Worm (Caenorhabditis elegans) whole organism, late embryonic: ENCODE data around the gene fbxb-106.

ENCODE experiments used
- C38D4.7 ChIP-seq: fragments of 200-800 bp; sonication (Bioruptor generic); optimal IDR thresholded peaks from 2 replicates; lab custom pipeline; 2018; ENCODE audit warnings: mild to moderate bottlenecking, missing genetic modification characterization, moderate library complexity, missing compliant biosample characterization
- K02D7.2 ChIP-seq: sonication (generic microtip); optimal IDR thresholded peaks from 2 replicates; lab custom pipeline; 2017; ENCODE audit warnings: mild to moderate bottlenecking, missing genetic modification characterization, missing compliant biosample characterization
- T23F11.4 ChIP-seq: fragments of 200-800 bp; sonication (Bioruptor generic); optimal IDR thresholded peaks from 2 replicates; lab custom pipeline; 2018; ENCODE audit warnings: mild to moderate bottlenecking, missing genetic modification characterization, missing compliant biosample characterization
- Y22D7AL.16 ChIP-seq: sonication (generic microtip); optimal IDR thresholded peaks from 2 replicates; lab custom pipeline; 2016; ENCODE audit warnings: missing genetic modification characterization, missing compliant biosample characterization
- ama-1 ChIP-seq: fragments of 150-350 bp; optimal IDR thresholded peaks from 2 replicates; lab custom pipeline; 2014
- ceh-18 ChIP-seq: sonication (generic microtip); optimal IDR thresholded peaks from 2 replicates; lab custom pipeline; 2016; ENCODE audit warnings: missing genetic modification characterization, missing compliant biosample characterization
- ceh-19 ChIP-seq: fragments of 200-800 bp; sonication (Bioruptor generic); optimal IDR thresholded peaks from 2 replicates; lab custom pipeline; 2018; ENCODE audit warnings: mild to moderate bottlenecking, missing genetic modification characterization, missing compliant biosample characterization
- ceh-2 ChIP-seq: sonication (generic microtip); optimal IDR thresholded peaks from 2 replicates; lab custom pipeline; 2016; ENCODE audit warnings: missing genotype, missing genetic modification characterization, missing compliant biosample characterization
- ceh-31 ChIP-seq: sonication (generic microtip); optimal IDR thresholded peaks from 2 replicates; lab custom pipeline; 2016; ENCODE audit warnings: missing genetic modification characterization, missing compliant biosample characterization
- ceh-34 ChIP-seq: sonication (generic microtip); optimal IDR thresholded peaks from 2 replicates; lab custom pipeline; 2016; ENCODE audit warnings: mild to moderate bottlenecking, missing genetic modification characterization, missing compliant biosample characterization
- ceh-45 ChIP-seq: fragments of 200-800 bp; sonication (Bioruptor generic); IDR thresholded peaks from 2 replicates; pipeline ENCODE4 v1.3.6; 2022; ENCODE audit warnings: missing genetic modification reagents, missing genetic modification characterization, missing compliant biosample characterization
- ceh-6 ChIP-seq: fragments of 200-800 bp; sonication (Bioruptor generic); optimal IDR thresholded peaks from 2 replicates; lab custom pipeline; 2018; ENCODE audit warnings: mild to moderate bottlenecking, missing genetic modification characterization, missing compliant biosample characterization
- che-1 ChIP-seq: sonication (generic microtip); optimal IDR thresholded peaks from 2 replicates; lab custom pipeline; 2016; ENCODE audit warnings: mild to moderate bottlenecking, missing genetic modification characterization, missing compliant biosample characterization
- dmd-4 ChIP-seq: sonication (generic microtip); optimal IDR thresholded peaks from 2 replicates; lab custom pipeline; 2016; ENCODE audit warnings: borderline replicate concordance, missing genetic modification characterization, missing compliant biosample characterization
- dve-1 ChIP-seq: sonication (generic microtip); optimal IDR thresholded peaks from 2 replicates; lab custom pipeline; 2017; ENCODE audit warnings: antibody characterized with exemption, mild to moderate bottlenecking, missing genetic modification characterization, missing compliant biosample characterization
- elt-2 ChIP-seq: sonication (generic microtip); optimal IDR thresholded peaks from 2 replicates; lab custom pipeline; 2016; ENCODE audit warnings: missing genetic modification reagents, missing genetic modification characterization, missing compliant biosample characterization
- elt-4 ChIP-seq: sonication (generic microtip); optimal IDR thresholded peaks from 2 replicates; lab custom pipeline; 2016; ENCODE audit warnings: missing genetic modification characterization, missing compliant biosample characterization
- ets-4 ChIP-seq: sonication (generic microtip); optimal IDR thresholded peaks from 2 replicates; lab custom pipeline; 2016; ENCODE audit warnings: missing genetic modification characterization, missing compliant biosample characterization
- eyg-1 ChIP-seq: sonication (generic microtip); optimal IDR thresholded peaks from 2 replicates; lab custom pipeline; 2016; ENCODE audit warnings: missing genotype, missing genetic modification characterization, missing compliant biosample characterization
- fkh-6 ChIP-seq: sonication (generic microtip); optimal IDR thresholded peaks from 2 replicates; lab custom pipeline; 2016; ENCODE audit warnings: missing genetic modification characterization, missing compliant biosample characterization
- hlh-13 ChIP-seq: fragments of 200-800 bp; sonication (Bioruptor generic); optimal IDR thresholded peaks from 2 replicates; lab custom pipeline; 2018; ENCODE audit warnings: mild to moderate bottlenecking, missing genetic modification characterization, missing compliant biosample characterization
- hlh-15 ChIP-seq: sonication (generic microtip); optimal IDR thresholded peaks from 2 replicates; lab custom pipeline; 2016; ENCODE audit warnings: missing genetic modification characterization, missing compliant biosample characterization
- hlh-6 ChIP-seq: sonication (generic microtip); optimal IDR thresholded peaks from 2 replicates; lab custom pipeline; 2016; ENCODE audit warnings: missing genotype, missing genetic modification characterization, missing compliant biosample characterization
- lim-6 ChIP-seq: sonication (generic microtip); optimal IDR thresholded peaks from 2 replicates; lab custom pipeline; 2016; ENCODE audit warnings: missing genetic modification characterization, missing compliant biosample characterization
- lin-11 ChIP-seq: fragments of 200-800 bp; sonication (Bioruptor generic); optimal IDR thresholded peaks from 2 replicates; lab custom pipeline; 2018; ENCODE audit warnings: mild to moderate bottlenecking, missing genetic modification characterization, missing compliant biosample characterization
- madf-2 ChIP-seq: sonication (generic microtip); optimal IDR thresholded peaks from 2 replicates; lab custom pipeline; 2017; ENCODE audit warnings: missing genetic modification characterization, missing compliant biosample characterization
- mec-3 ChIP-seq: sonication (generic microtip); optimal IDR thresholded peaks from 2 replicates; lab custom pipeline; 2016; ENCODE audit warnings: borderline replicate concordance, missing genetic modification characterization, missing compliant biosample characterization
- nhr-232 ChIP-seq: sonication (generic microtip); optimal IDR thresholded peaks from 2 replicates; lab custom pipeline; 2016; ENCODE audit warnings: missing genetic modification characterization, missing compliant biosample characterization
- npax-4 ChIP-seq: sonication (generic microtip); optimal IDR thresholded peaks from 2 replicates; lab custom pipeline; 2016; ENCODE audit warnings: missing genetic modification characterization, missing compliant biosample characterization
- odd-2 ChIP-seq: sonication (generic microtip); optimal IDR thresholded peaks from 2 replicates; lab custom pipeline; 2017; ENCODE audit warnings: antibody characterized with exemption, mild to moderate bottlenecking, missing genetic modification characterization, missing compliant biosample characterization
- pha-2 ChIP-seq: sonication (generic microtip); optimal IDR thresholded peaks from 2 replicates; lab custom pipeline; 2017; ENCODE audit warnings: mild to moderate bottlenecking, missing genetic modification characterization, missing compliant biosample characterization
- pha-4 ChIP-seq: fragments of 150-350 bp; optimal IDR thresholded peaks from 2 replicates; lab custom pipeline; 2018; ENCODE audit warnings: missing biosample characterization, missing genetic modification reagents, missing genetic modification characterization
- ref-2 ChIP-seq: sonication (generic microtip); optimal IDR thresholded peaks from 2 replicates; lab custom pipeline; 2016; ENCODE audit warnings: missing genetic modification characterization, missing compliant biosample characterization
- sdc-2 ChIP-seq: sonication (generic microtip); optimal IDR thresholded peaks from 2 replicates; lab custom pipeline; 2016; ENCODE audit warnings: missing genotype, missing genetic modification characterization, missing compliant biosample characterization
- sox-4 ChIP-seq: sonication (generic microtip); optimal IDR thresholded peaks from 2 replicates; lab custom pipeline; 2017; ENCODE audit warnings: mild to moderate bottlenecking, missing genetic modification characterization, inconsistent platforms, missing compliant biosample characterization
- syd-9 ChIP-seq: sonication (generic microtip); optimal IDR thresholded peaks from 2 replicates; lab custom pipeline; 2016; ENCODE audit warnings: mild to moderate bottlenecking, missing genetic modification characterization, moderate library complexity, missing compliant biosample characterization
- tbx-2 ChIP-seq: sonication (generic microtip); optimal IDR thresholded peaks from 2 replicates; lab custom pipeline; 2016; ENCODE audit warnings: missing genetic modification characterization, missing compliant biosample characterization
- ttx-3 ChIP-seq: sonication (generic microtip); optimal IDR thresholded peaks from 2 replicates; lab custom pipeline; 2016; ENCODE audit warnings: missing genetic modification reagents, missing genetic modification characterization, missing compliant biosample characterization
- unc-86 ChIP-seq: sonication (generic microtip); optimal IDR thresholded peaks from 2 replicates; lab custom pipeline; 2016; ENCODE audit warnings: missing genetic modification characterization, missing compliant biosample characterization

fbxb-106 gene

DNA sequence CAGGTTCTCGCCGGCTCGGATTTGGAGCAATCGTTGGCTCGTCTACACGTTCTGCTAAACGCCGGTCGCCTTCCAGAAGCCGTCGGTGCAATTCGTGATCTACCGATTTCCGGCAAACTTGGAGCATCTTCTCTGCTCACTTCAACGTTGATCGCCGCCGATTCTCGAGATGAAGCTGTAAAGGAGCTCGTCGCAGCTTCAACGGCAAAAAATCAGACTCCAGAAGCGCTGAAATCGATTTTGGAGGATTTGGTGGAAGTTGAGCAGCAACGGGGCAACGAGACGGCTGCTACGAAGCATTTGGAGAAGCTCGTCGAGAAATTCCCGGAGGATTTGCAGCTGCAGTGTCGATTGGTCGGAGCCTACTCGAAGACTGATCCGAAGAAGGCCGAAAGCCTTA is 29.5 kb downstream of the fbxb-106 start:
- TF ChIP-seq hlh-15, result no peak
- TF ChIP-seq fkh-6 (tag; lab: Kevin White, UChicago), result no peak
- TF ChIP-seq npax-4 (tag; lab: Kevin White, UChicago), result no peak
- no peak for TF ChIP-seq lim-6 (tag; lab: Kevin White, UChicago)
- TF ChIP-seq Y22D7AL.16, result no peak
- no peak for TF ChIP-seq sox-4
- no peak for TF ChIP-seq sdc-2 (tag; lab: Kevin White, UChicago)
- no peak for TF ChIP-seq dmd-4 (tag; lab: Kevin White, UChicago)
- no peak for TF ChIP-seq elt-4
- TF ChIP-seq dve-1, result no peak
- no peak for TF ChIP-seq pha-2 (tag; lab: Kevin White, UChicago)
- no peak for TF ChIP-seq ets-4 (tag; lab: Kevin White, UChicago)
- no peak for TF ChIP-seq ceh-31
- TF ChIP-seq elt-2 (tag; lab: Kevin White, UChicago), result no peak
- TF ChIP-seq syd-9 (tag; lab: Kevin White, UChicago), result no peak
- no peak for TF ChIP-seq tbx-2 (tag; lab: Kevin White, UChicago)
- TF ChIP-seq T23F11.4 (GFP tag; lab: Kevin White, UChicago), result no peak
- no peak for TF ChIP-seq hlh-6 (tag; lab: Kevin White, UChicago)
- TF ChIP-seq, all 69 proteins: peak for 0

DNA sequence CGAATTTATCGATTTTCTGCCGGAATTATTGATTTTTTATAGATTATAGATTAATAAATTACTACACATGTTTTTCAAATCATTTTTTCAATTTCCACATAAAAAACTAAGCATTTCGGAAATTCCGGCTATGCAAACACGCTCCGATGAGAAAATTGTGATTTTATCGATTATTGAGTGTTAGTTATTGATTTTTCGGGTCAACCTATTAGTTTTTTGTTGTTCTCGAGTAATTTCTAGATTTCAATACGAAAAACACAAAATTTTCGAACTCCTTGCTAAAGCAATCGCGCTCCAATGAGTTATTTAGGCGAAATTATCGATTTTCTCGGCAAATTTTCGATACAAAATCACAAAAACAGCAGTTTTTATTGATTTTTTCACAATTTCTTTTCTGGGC is 33.2 kb downstream of the fbxb-106 start:
- no peak for TF ChIP-seq elt-4
- no peak for TF ChIP-seq ceh-34 (tag; lab: Kevin White, UChicago)
- no peak for TF ChIP-seq mec-3 (tag; lab: Kevin White, UChicago)
- TF ChIP-seq ama-1 (lab: Kevin White, UChicago), result no peak
- no peak for TF ChIP-seq lin-11 (tag; lab: Kevin White, UChicago)
- no peak for TF ChIP-seq ceh-6 (GFP tag; lab: Kevin White, UChicago)
- TF ChIP-seq elt-2 (tag; lab: Kevin White, UChicago), result no peak
- TF ChIP-seq dve-1, result no peak
- TF ChIP-seq lim-6 (tag; lab: Kevin White, UChicago), result no peak
- no peak for TF ChIP-seq ceh-19 (GFP tag; lab: Kevin White, UChicago)
- TF ChIP-seq tbx-2 (tag; lab: Kevin White, UChicago), result no peak
- TF ChIP-seq che-1, result no peak
- no peak for TF ChIP-seq K02D7.2 (tag; lab: Kevin White, UChicago)
- no peak for TF ChIP-seq eyg-1 (tag; lab: Kevin White, UChicago)

DNA sequence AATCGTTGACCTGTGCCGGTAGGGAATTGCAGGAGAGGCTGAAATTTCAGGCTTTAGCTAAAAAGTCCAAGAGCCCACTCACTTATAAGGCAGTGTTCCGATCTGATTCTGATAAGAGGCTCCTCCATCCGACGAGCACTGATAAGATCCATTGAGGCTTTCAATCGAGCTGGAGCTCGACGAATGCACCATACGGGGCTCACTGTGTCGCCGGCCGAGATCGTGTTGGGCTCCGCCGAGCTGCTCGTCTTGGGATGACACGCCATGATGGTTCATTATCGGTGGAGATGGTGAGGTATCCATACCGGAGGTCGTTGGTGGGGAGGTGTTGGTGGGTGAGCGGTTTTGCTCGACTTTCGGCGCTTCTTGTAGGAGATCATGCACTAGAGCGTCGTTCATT is 34.2 kb downstream of the fbxb-106 start:
- TF ChIP-seq unc-86 (tag; lab: Kevin White, UChicago) (no peak), ceh-18 (no peak)

DNA sequence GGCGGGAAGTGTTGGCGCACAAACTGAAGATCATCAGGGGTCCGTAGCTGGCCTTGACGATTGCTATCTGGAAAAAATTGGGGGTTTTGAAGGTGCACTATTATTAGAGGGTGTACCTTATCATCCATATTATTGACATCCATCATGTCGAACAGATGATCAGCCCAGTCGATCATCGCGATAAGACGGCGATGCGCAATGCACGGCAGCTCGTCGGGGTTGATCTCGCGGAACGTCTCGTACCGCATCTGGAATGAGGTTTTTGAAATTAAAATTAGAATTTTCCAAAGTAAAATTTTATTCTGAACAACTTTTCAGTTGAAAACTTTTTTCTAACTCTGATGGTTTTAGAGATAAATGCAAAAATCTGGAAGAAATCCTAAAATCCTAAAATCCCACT is 35.7 kb downstream of the fbxb-106 start:
- TF ChIP-seq odd-2 (tag; lab: Kevin White, UChicago) (no peak), nhr-232 (tag; lab: Kevin White, UChicago) (no peak), ceh-31 (no peak), ceh-18 (no peak), ref-2 (tag; lab: Kevin White, UChicago) (no peak), npax-4 (tag; lab: Kevin White, UChicago) (no peak), ceh-45 (GFP tag; lab: Robert Waterston, UW) (no peak), T23F11.4 (GFP tag; lab: Kevin White, UChicago) (no peak), ttx-3 (tag; lab: Kevin White, UChicago) (no peak), syd-9 (tag; lab: Kevin White, UChicago) (no peak), C38D4.7 (GFP tag; lab: Kevin White, UChicago) (no peak), ceh-6 (GFP tag; lab: Kevin White, UChicago) (no peak), pha-4 (tag; lab: Kevin White, UChicago) (no peak), ceh-2 (tag; lab: Kevin White, UChicago) (no peak), K02D7.2 (tag; lab: Kevin White, UChicago) (no peak), ets-4 (tag; lab: Kevin White, UChicago) (no peak), hlh-13 (GFP tag; lab: Kevin White, UChicago) (no peak), elt-4 (no peak), madf-2 (tag; lab: Kevin White, UChicago) (no peak)
- TF ChIP-seq, all 69 proteins: peak for 0
